Worm (Caenorhabditis elegans): ENCODE results near the gene K09C8.8.

The K09C8.8 gene

DNA sequence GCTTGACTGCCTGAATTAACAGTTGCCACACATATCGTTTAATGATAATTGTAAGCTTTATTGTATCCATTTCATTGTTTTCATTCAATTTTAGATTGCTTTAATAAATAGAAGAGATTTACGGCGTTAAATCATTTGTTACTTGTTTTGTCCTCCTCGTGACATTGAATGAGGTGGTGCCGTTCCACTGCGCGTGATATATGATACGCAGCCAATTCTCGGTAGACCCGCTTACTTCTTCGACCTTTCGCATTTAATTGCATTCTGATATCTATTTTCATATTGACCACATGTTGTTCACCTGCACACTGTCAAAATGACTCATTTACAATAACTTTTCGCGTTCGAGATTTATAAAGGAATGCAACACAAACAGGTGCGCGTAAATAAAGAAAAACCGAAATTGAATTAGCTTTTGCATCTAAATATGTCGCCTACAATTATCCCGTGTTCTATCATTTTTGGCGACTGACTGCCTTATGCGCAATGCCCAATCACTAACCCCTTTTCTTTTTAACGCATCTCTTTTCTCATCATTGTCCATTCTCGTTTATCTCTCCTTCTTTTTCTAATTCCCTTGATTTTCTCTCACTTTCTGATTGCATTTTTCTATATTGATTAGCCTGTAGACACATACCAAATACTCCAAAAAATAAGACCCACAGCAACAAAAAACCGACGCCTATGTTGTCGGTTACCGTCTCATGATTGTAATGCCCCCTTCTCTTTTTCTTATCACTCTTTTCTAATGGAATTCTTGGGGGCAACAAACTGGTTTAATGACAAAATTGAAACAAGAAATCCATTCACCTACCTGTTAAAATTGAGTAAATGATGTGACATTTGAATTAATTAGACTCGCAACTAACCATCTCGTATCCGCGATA lies 43.9 kb downstream of the K09C8.8 start (continued):
- no peak for TF ChIP-seq cey-2 (tag; optimal IDR thresholded peaks at IDR 0.05; ENCODE audit: borderline replicate concordance, insufficient read depth)
- TF ChIP-seq rbr-2 (tag; optimal IDR thresholded peaks at IDR 0.05) = no peak
- no peak for TF ChIP-seq ceh-28 (tag; optimal IDR thresholded peaks at IDR 0.05)
- peak in 1 of 2 experiments; percentile 91 for TF ChIP-seq unc-62 (GFP tag; optimal IDR thresholded peaks at IDR 0.05 in 1 of 2)
- TF ChIP-seq unc-62 (tag; optimal IDR thresholded peaks at IDR 0.05) = no peak
- TF ChIP-seq nhr-10 (tag; optimal IDR thresholded peaks at IDR 0.05) = no peak
- TF ChIP-seq mxl-3 (GFP tag; optimal IDR thresholded peaks at IDR 0.05) = peak; percentile 48
- no peak for TF ChIP-seq ctbp-1 (GFP tag; IDR thresholded peaks at IDR 0.05)
- no peak for TF ChIP-seq zfp-2 (tag; optimal IDR thresholded peaks at IDR 0.05)
- TF ChIP-seq sdz-12 (GFP tag; optimal IDR thresholded peaks at IDR 0.05) = no peak
- no peak for TF ChIP-seq php-3 (GFP tag; IDR thresholded peaks at IDR 0.05)
- TF ChIP-seq mdl-1 (tag; optimal IDR thresholded peaks at IDR 0.05) = no peak
- peak; percentile 47 for TF ChIP-seq hlh-30 (tag; optimal IDR thresholded peaks at IDR 0.05; ENCODE audit: insufficient read depth)
- no peak for TF ChIP-seq T26A8.4 (GFP tag; IDR thresholded peaks at IDR 0.05)
- no peak for TF ChIP-seq ceh-82 (tag; optimal IDR thresholded peaks at IDR 0.05)
- TF ChIP-seq nhr-237 (tag; optimal IDR thresholded peaks at IDR 0.05) = no peak
- TF ChIP-seq ZK546.5 (tag; optimal IDR thresholded peaks at IDR 0.05) = no peak
- TF ChIP-seq dmd-8 (GFP tag; IDR thresholded peaks at IDR 0.05) = no peak
- no peak for TF ChIP-seq ceh-62 (tag; optimal IDR thresholded peaks at IDR 0.05)
- no peak for TF ChIP-seq nhr-102 (tag; optimal IDR thresholded peaks at IDR 0.05)
- TF ChIP-seq nhr-42 (GFP tag; IDR thresholded peaks at IDR 0.05) = no peak
- TF ChIP-seq hif-1 (tag; optimal IDR thresholded peaks at IDR 0.05) = no peak
- no peak for TF ChIP-seq zfp-3 (GFP tag; conservative IDR thresholded peaks at IDR 0.05)
- TF ChIP-seq D1046.2 (GFP tag; IDR thresholded peaks at IDR 0.05) = no peak
- TF ChIP-seq aha-1 (tag) = peak; percentile 41

DNA sequence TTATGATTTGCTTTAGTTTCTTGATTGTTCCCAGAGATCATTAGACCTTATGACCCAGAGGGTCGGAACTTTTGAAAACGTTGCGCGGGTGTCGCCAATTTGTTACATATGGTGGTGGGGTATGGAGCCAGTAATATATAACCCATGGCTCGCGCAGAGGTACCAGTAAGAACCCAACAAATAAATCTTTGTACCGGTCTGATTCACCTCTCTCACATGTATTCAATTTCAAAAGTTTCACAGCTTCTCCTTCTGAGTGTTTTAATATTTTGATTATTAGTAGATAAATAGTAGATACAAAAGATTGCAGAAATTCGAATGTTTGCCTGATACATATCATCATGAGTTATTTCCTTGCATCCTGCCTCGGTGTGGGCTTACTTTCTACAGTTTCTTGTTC lies 45.4 kb downstream of the K09C8.8 start, which contains the start of gene egl-15:
TSS of gene egl-15 (plus strand) at position 301 of the 400 bp plus-strand sequence.
- TF ChIP-seq hlh-30 (tag; optimal IDR thresholded peaks at IDR 0.05; ENCODE audit: insufficient read depth) (no peak), egl-27 (tag; optimal IDR thresholded peaks at IDR 0.05) (no peak), lir-3 (tag; optimal IDR thresholded peaks at IDR 0.05) (no peak), daf-12 (tag; optimal IDR thresholded peaks at IDR 0.05) (no peak), unc-62 (GFP tag; optimal IDR thresholded peaks at IDR 0.05 in 1 of 2) (no peak), unc-62 (tag; optimal IDR thresholded peaks at IDR 0.05) (no peak), tag-97 (GFP tag; IDR thresholded peaks at IDR 0.05) (no peak), ceh-20 (GFP tag; IDR thresholded peaks at IDR 0.05) (no peak), F49E8.2 (tag; optimal IDR thresholded peaks at IDR 0.05; ENCODE audit: borderline replicate concordance) (no peak), lsy-2 (tag; optimal IDR thresholded peaks at IDR 0.05) (no peak), dmd-8 (GFP tag; IDR thresholded peaks at IDR 0.05) (no peak), nhr-111 (GFP tag; optimal IDR thresholded peaks at IDR 0.05) (no peak), saeg-2 (GFP tag; IDR thresholded peaks at IDR 0.05) (no peak), vab-7 (GFP tag; IDR thresholded peaks at IDR 0.05) (no peak), ZK337.2 (GFP tag; IDR thresholded peaks at IDR 0.05) (no peak), nhr-6 (tag; optimal IDR thresholded peaks at IDR 0.05) (no peak)
